Worm (Caenorhabditis elegans): ENCODE measurements around the gene Y39H10A.1.

Gene Y39H10A.1

ce11 chrV:3743172-3743626, 23.8 kb upstream of the Y39H10A.1 start, which contains the start of gene mtm-9 (continued):
- TF ChIP-seq ceh-16 (tag; optimal IDR thresholded peaks at IDR 0.05) = no peak
- TF ChIP-seq zag-1 (tag; optimal IDR thresholded peaks at IDR 0.05) = no peak
- no peak for TF ChIP-seq nhr-11 (tag; optimal IDR thresholded peaks at IDR 0.05)
- TF ChIP-seq nhr-23 (tag; optimal IDR thresholded peaks at IDR 0.05) = no peak
- no peak for TF ChIP-seq fos-1 (tag; optimal IDR thresholded peaks at IDR 0.05)
- TF ChIP-seq mbf-1 (tag; optimal IDR thresholded peaks at IDR 0.05) = no peak

ce11 chrV:3750328-3750727, 16.7 kb upstream of the Y39H10A.1 start:
- TF ChIP-seq ZK546.5 (tag; optimal IDR thresholded peaks at IDR 0.05) (no peak), sma-9 (GFP tag; optimal IDR thresholded peaks at IDR 0.05) (no peak), sma-9 (tag; optimal IDR thresholded peaks at IDR 0.05) (no peak), fos-1 (tag; optimal IDR thresholded peaks at IDR 0.05) (no peak), Y55F3AM.14 (GFP tag; optimal IDR thresholded peaks at IDR 0.05) (no peak), sem-4 (tag; optimal IDR thresholded peaks at IDR 0.05) (no peak), crh-2 (tag; optimal IDR thresholded peaks at IDR 0.05) (no peak), lin-39 (tag; optimal IDR thresholded peaks at IDR 0.05) (no peak), nhr-77 (tag; optimal IDR thresholded peaks at IDR 0.05) (no peak), mab-5 (tag; optimal IDR thresholded peaks at IDR 0.05) (no peak), alr-1 (tag; optimal IDR thresholded peaks at IDR 0.05) (no peak), nhr-21 (tag; optimal IDR thresholded peaks at IDR 0.05) (no peak), snpc-4 (tag; optimal IDR thresholded peaks at IDR 0.05) (no peak), ceh-16 (tag; optimal IDR thresholded peaks at IDR 0.05) (no peak)

ce11 chrV:3756887-3757286, 10.1 kb upstream of the Y39H10A.1 start, which contains the start of gene gid-7:
TSS of gene gid-7 (minus strand) at chrV:3757074.
- TF ChIP-seq ztf-11 (tag; optimal IDR thresholded peaks at IDR 0.05) (no peak), gmeb-1 (tag; optimal IDR thresholded peaks at IDR 0.05) (peak; percentile 41), F13H6.1 (tag; optimal IDR thresholded peaks at IDR 0.05) (peak; percentile 44), nhr-21 (tag; optimal IDR thresholded peaks at IDR 0.05) (peak; percentile 18), C34F6.9 (tag; optimal IDR thresholded peaks at IDR 0.05) (peak; percentile 46), sma-9 (GFP tag; optimal IDR thresholded peaks at IDR 0.05) (no peak), sma-9 (tag; optimal IDR thresholded peaks at IDR 0.05) (no peak), unc-55 (GFP tag; optimal IDR thresholded peaks at IDR 0.05) (peak; percentile 28), ceh-16 (tag; optimal IDR thresholded peaks at IDR 0.05) (no peak), sma-3 (GFP tag; optimal IDR thresholded peaks at IDR 0.05) (no peak), alr-1 (tag; optimal IDR thresholded peaks at IDR 0.05) (no peak), nhr-6 (tag; optimal IDR thresholded peaks at IDR 0.05) (no peak), crh-2 (tag; optimal IDR thresholded peaks at IDR 0.05) (peak; percentile 44), lsy-2 (tag; optimal IDR thresholded peaks at IDR 0.05) (peak in 1 of 2 experiments; percentile 43), nhr-25 (tag; optimal IDR thresholded peaks at IDR 0.05) (peak; percentile 38)

- TF ChIP-seq mdl-1 (tag; optimal IDR thresholded peaks at IDR 0.05) (no peak), elt-1 (tag; optimal IDR thresholded peaks at IDR 0.05) (no peak), ceh-82 (tag; optimal IDR thresholded peaks at IDR 0.05) (no peak), peb-1 (tag; optimal IDR thresholded peaks at IDR 0.05) (no peak), lsy-2 (tag; optimal IDR thresholded peaks at IDR 0.05) (peak; percentile 30 to 83), nhr-6 (tag; optimal IDR thresholded peaks at IDR 0.05) (no peak), nhr-237 (tag; optimal IDR thresholded peaks at IDR 0.05) (no peak), mbf-1 (tag; optimal IDR thresholded peaks at IDR 0.05) (no peak), egl-27 (tag; optimal IDR thresholded peaks at IDR 0.05) (no peak), alr-1 (tag; optimal IDR thresholded peaks at IDR 0.05) (no peak), lin-39 (tag; optimal IDR thresholded peaks at IDR 0.05) (no peak), unc-62 (GFP tag; optimal IDR thresholded peaks at IDR 0.05) (no peak), nhr-129 (tag; optimal IDR thresholded peaks at IDR 0.05) (peak; percentile 58), nhr-77 (tag; optimal IDR thresholded peaks at IDR 0.05) (no peak), nhr-25 (tag; optimal IDR thresholded peaks at IDR 0.05) (peak; percentile 61), ztf-4 (tag; optimal IDR thresholded peaks at IDR 0.05) (peak; percentile 6), sma-9 (GFP tag; optimal IDR thresholded peaks at IDR 0.05) (peak; percentile 59), sma-9 (tag; optimal IDR thresholded peaks at IDR 0.05) (no peak), Y55F3AM.14 (GFP tag; optimal IDR thresholded peaks at IDR 0.05) (no peak), snpc-4 (tag; optimal IDR thresholded peaks at IDR 0.05) (peak; percentile 41), unc-55 (GFP tag; optimal IDR thresholded peaks at IDR 0.05) (peak; percentile 82), blmp-1 (tag; optimal IDR thresholded peaks at IDR 0.05; ENCODE audit: insufficient read depth) (no peak), dmd-4 (tag; optimal IDR thresholded peaks at IDR 0.05) (no peak), elt-3 (tag; optimal IDR thresholded peaks at IDR 0.05) (no peak), R02D3.7 (tag; optimal IDR thresholded peaks at IDR 0.05) (peak; percentile 90), mab-5 (tag; optimal IDR thresholded peaks at IDR 0.05) (peak; percentile 12), gmeb-1 (tag; optimal IDR thresholded peaks at IDR 0.05) (peak; percentile 92), ZK546.5 (tag; optimal IDR thresholded peaks at IDR 0.05) (no peak), sem-4 (tag; optimal IDR thresholded peaks at IDR 0.05) (no peak), skn-1 (tag; optimal IDR thresholded peaks at IDR 0.05) (no peak), nhr-23 (tag; optimal IDR thresholded peaks at IDR 0.05) (no peak), nhr-10 (tag; optimal IDR thresholded peaks at IDR 0.05) (no peak), ztf-11 (tag; optimal IDR thresholded peaks at IDR 0.05) (no peak), crh-2 (tag; optimal IDR thresholded peaks at IDR 0.05) (peak; percentile 69), zag-1 (tag; optimal IDR thresholded peaks at IDR 0.05) (no peak), sma-3 (GFP tag; optimal IDR thresholded peaks at IDR 0.05) (peak; percentile 54), lin-13 (GFP tag; optimal IDR thresholded peaks at IDR 0.05) (no peak), nhr-21 (tag; optimal IDR thresholded peaks at IDR 0.05) (peak; percentile 42), nhr-12 (tag; optimal IDR thresholded peaks at IDR 0.05) (no peak), C34F6.9 (tag; optimal IDR thresholded peaks at IDR 0.05) (peak; percentile 81)
These were observed 7.5 kb upstream of the Y39H10A.1 start, which contains the start of gene chk-1 for ce11 chrV:3759419-3759915. TSS of gene chk-1 (minus strand) at chrV:3759469.
